Worm (Caenorhabditis elegans) whole organism, young adult: ENCODE results near the gene T19H12.2.
"Not testable (repeated sequence)": the region's sequence is repeated elsewhere in the genome, so short reads cannot be mapped to it uniquely, and the experiment has no call there.

Experiments
- B0019.2 ChIP-seq: fragments of 200-800 bp; sonication (Bioruptor generic); conservative IDR thresholded peaks from 2 replicates; pipeline ENCODE4 v1.3.6; 2022; ENCODE audit warnings: missing genetic modification reagents, missing genetic modification characterization, missing compliant biosample characterization
- C06A6.2 ChIP-seq: fragments of 200-800 bp; sonication (Bioruptor generic); conservative IDR thresholded peaks from 2 replicates; pipeline ENCODE4 v1.3.6; 2022; ENCODE audit warnings: missing genetic modification characterization, missing compliant biosample characterization
- D2030.7 ChIP-seq: fragments of 200-800 bp; sonication (Bioruptor generic); IDR thresholded peaks from 2 replicates; pipeline ENCODE4 v1.3.6; 2022; ENCODE audit warnings: missing genetic modification reagents, missing genetic modification characterization, missing compliant biosample characterization
- F23B12.7 ChIP-seq: sonication (generic microtip); optimal IDR thresholded peaks from 2 replicates; lab custom pipeline; 2017; ENCODE audit warnings: missing genetic modification characterization, mild to moderate bottlenecking, missing compliant biosample characterization, antibody characterized with exemption, moderate library complexity; ENCODE audit not compliant: insufficient read depth
- F33H1.4 ChIP-seq: fragments of 200-800 bp; sonication (Bioruptor generic); IDR thresholded peaks from 2 replicates; pipeline ENCODE4 v1.3.6; 2022; ENCODE audit warnings: missing genetic modification reagents, missing genetic modification characterization, missing compliant biosample characterization
- F57A8.1 ChIP-seq: fragments of 200-800 bp; sonication (Bioruptor generic); optimal IDR thresholded peaks from 2 replicates; lab custom pipeline; 2018; ENCODE audit warnings: mild to moderate bottlenecking, missing genetic modification characterization, moderate library complexity, missing compliant biosample characterization
- K11D2.4 ChIP-seq: fragments of 200-800 bp; sonication (Bioruptor generic); IDR thresholded peaks from 2 replicates; pipeline ENCODE4 v1.3.6; 2022; ENCODE audit warnings: missing genetic modification reagents, missing genetic modification characterization, missing compliant biosample characterization
- Y67H2A.10 ChIP-seq: fragments of 200-800 bp; sonication (Bioruptor generic); conservative IDR thresholded peaks from 2 replicates; pipeline ENCODE4 v1.3.6; 2022; ENCODE audit warnings: missing genetic modification reagents, missing genetic modification characterization, missing compliant biosample characterization
- akir-1 ChIP-seq: fragments of 200-800 bp; sonication (Bioruptor generic); optimal IDR thresholded peaks from 2 replicates; lab custom pipeline; 2018; ENCODE audit warnings: mild to moderate bottlenecking, missing genetic modification characterization, moderate library complexity, missing compliant biosample characterization
- ama-1 ChIP-seq, 3 experiments: fragments of 150-350 bp in 1 of 3; sonication (generic microtip) in 2 of 3; optimal IDR thresholded peaks; 2 replicates each; lab custom pipeline; 2014 to 2018; ENCODE audit warnings: missing biosample characterization in 2 of 3, missing genetic modification characterization in 2 of 3, missing genetic modification reagents in 2 of 3
- aptf-2 ChIP-seq: fragments of 200-800 bp; sonication (Bioruptor generic); conservative IDR thresholded peaks from 2 replicates; pipeline ENCODE4 v1.3.6; 2022; ENCODE audit warnings: missing genetic modification reagents, missing genetic modification characterization, missing compliant biosample characterization
- atf-7 ChIP-seq: sonication (generic microtip); optimal IDR thresholded peaks from 2 replicates; lab custom pipeline; 2017; ENCODE audit warnings: mild to moderate bottlenecking, missing genetic modification characterization, missing compliant biosample characterization
- athp-1 ChIP-seq: sonication (generic microtip); optimal IDR thresholded peaks from 2 replicates; lab custom pipeline; 2017; ENCODE audit warnings: mild to moderate bottlenecking, missing genetic modification characterization, missing compliant biosample characterization
- bed-1 ChIP-seq: fragments of 200-800 bp; sonication (Bioruptor generic); IDR thresholded peaks from 2 replicates; pipeline ENCODE4 v1.3.6; 2022; ENCODE audit warnings: missing genetic modification reagents, missing genetic modification characterization, missing compliant biosample characterization
- bed-2 ChIP-seq: fragments of 200-800 bp; sonication (Bioruptor generic); IDR thresholded peaks from 2 replicates; pipeline ENCODE4 v1.3.6; 2022; ENCODE audit warnings: missing genetic modification reagents, missing genetic modification characterization, missing compliant biosample characterization
- ccch-3 ChIP-seq: fragments of 200-800 bp; sonication (Bioruptor generic); optimal IDR thresholded peaks from 2 replicates; lab custom pipeline; 2018; ENCODE audit warnings: mild to moderate bottlenecking, missing genetic modification characterization, missing compliant biosample characterization
- ceh-100 ChIP-seq: fragments of 200-800 bp; sonication (Bioruptor generic); IDR thresholded peaks from 2 replicates; pipeline ENCODE4 v1.3.6; 2022; ENCODE audit warnings: missing genetic modification reagents, missing genetic modification characterization, missing compliant biosample characterization
- ceh-40 ChIP-seq: fragments of 200-800 bp; sonication (Bioruptor generic); IDR thresholded peaks from 2 replicates; pipeline ENCODE4 v1.3.6; 2022; ENCODE audit warnings: missing genetic modification characterization, missing compliant biosample characterization
- hlh-12 ChIP-seq: sonication (generic microtip); optimal IDR thresholded peaks from 2 replicates; lab custom pipeline; 2016; ENCODE audit warnings: missing genetic modification characterization, missing compliant biosample characterization
- hmg-1.2 ChIP-seq: fragments of 200-800 bp; sonication (Bioruptor generic); IDR thresholded peaks from 2 replicates; pipeline ENCODE4 v1.3.6; 2022; ENCODE audit warnings: missing genetic modification reagents, missing genetic modification characterization, missing compliant biosample characterization
- hrde-1 ChIP-seq: sonication (generic microtip); optimal IDR thresholded peaks from 2 replicates; lab custom pipeline; 2016; ENCODE audit warnings: missing genetic modification characterization, mild to moderate bottlenecking, missing compliant biosample characterization, moderate library complexity, missing genotype, missing genetic modification reagents, borderline replicate concordance
- lag-1 ChIP-seq: fragments of 200-800 bp; sonication (Bioruptor generic); IDR thresholded peaks from 2 replicates; pipeline ENCODE4 v1.3.6; 2022; ENCODE audit warnings: missing genetic modification reagents, missing genetic modification characterization, missing compliant biosample characterization
- lin-40 ChIP-seq: sonication (generic microtip); optimal IDR thresholded peaks from 2 replicates; lab custom pipeline; 2016; ENCODE audit warnings: missing genetic modification characterization, mild to moderate bottlenecking, missing compliant biosample characterization, missing genotype, missing genetic modification reagents
- madf-6 ChIP-seq: fragments of 200-800 bp; sonication (Bioruptor generic); IDR thresholded peaks from 2 replicates; pipeline ENCODE4 v1.3.6; 2022; ENCODE audit warnings: missing genetic modification reagents, missing genetic modification characterization, missing compliant biosample characterization
- nfya-1 ChIP-seq: sonication (generic microtip); optimal IDR thresholded peaks from 2 replicates; lab custom pipeline; 2017; ENCODE audit warnings: antibody characterized with exemption, missing compliant biosample characterization, missing genetic modification characterization, borderline replicate concordance; ENCODE audit not compliant: insufficient read depth
- nhr-179 ChIP-seq: sonication (generic microtip); optimal IDR thresholded peaks from 2 replicates; lab custom pipeline; 2016; ENCODE audit warnings: mild to moderate bottlenecking, missing genetic modification characterization, missing compliant biosample characterization
- nhr-27 ChIP-seq: fragments of 200-800 bp; sonication (Bioruptor generic); optimal IDR thresholded peaks from 2 replicates; lab custom pipeline; 2018; ENCODE audit warnings: mild to moderate bottlenecking, missing genetic modification characterization, moderate library complexity, missing compliant biosample characterization
- repo-1 ChIP-seq: sonication (generic microtip); optimal IDR thresholded peaks from 2 replicates; lab custom pipeline; 2017; ENCODE audit warnings: mild to moderate bottlenecking, missing genetic modification characterization, missing compliant biosample characterization
- snpc-4 ChIP-seq, 5 experiments: fragments of 150-350 bp in 1 of 5; sonication (generic microtip) in 4 of 5; optimal IDR thresholded peaks; 2 replicates each; lab custom pipeline; 2014 to 2018; ENCODE audit warnings: missing genetic modification characterization in 5 of 5, missing biosample characterization in 3 of 5, antibody characterized with exemption in 2 of 5, mild to moderate bottlenecking in 2 of 5, missing compliant biosample characterization in 2 of 5, missing genotype in 2 of 5, moderate library complexity in 2 of 5, missing genetic modification reagents in 1 of 5
- tbp1 ChIP-seq: fragments of 200-800 bp; sonication (Bioruptor generic); optimal IDR thresholded peaks from 2 replicates; lab custom pipeline; 2018; ENCODE audit warnings: mild to moderate bottlenecking, missing genetic modification characterization, missing compliant biosample characterization
- ztf-22 ChIP-seq: fragments of 200-800 bp; sonication (Bioruptor generic); optimal IDR thresholded peaks from 2 replicates; lab custom pipeline; 2018; ENCODE audit warnings: mild to moderate bottlenecking, missing genetic modification characterization, moderate library complexity, missing compliant biosample characterization

Gene T19H12.2

DNA sequence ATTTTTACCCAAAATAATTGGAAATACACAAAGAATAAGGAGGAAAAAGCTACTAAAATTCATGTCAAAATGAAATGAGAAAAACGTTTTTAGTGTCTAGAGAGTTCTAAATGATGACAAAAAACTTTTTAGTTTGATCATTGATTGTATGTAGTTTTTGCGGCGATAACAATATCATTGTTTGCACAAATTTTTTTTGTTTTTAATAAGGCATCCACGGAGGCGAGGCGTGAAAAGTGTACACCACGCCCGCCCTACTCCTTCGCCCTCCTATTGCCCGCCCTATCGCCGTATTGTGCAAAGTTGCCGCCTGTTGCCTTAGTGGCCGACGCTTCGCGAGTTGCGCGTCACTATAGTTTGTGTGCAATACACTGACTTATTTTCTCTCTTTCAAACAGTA lies 9.8 kb downstream of the T19H12.2 start, which contains the start of gene ugt-10:
Gene ugt-10 (minus strand): TSS at position 101 of the 400 bp plus-strand sequence.
- peak; percentile 62 for TF ChIP-seq hmg-1.2 (GFP tag; lab: Robert Waterston, UW)
- TF ChIP-seq snpc-4 (GFP tag; optimal IDR thresholded peaks at IDR 0.05; lab: Kevin White, UChicago): not testable (repeated sequence)
- peak in 1 of 4 experiments; percentile 41 for TF ChIP-seq snpc-4 (tag; optimal IDR thresholded peaks at IDR 0.05; lab: Kevin White, UChicago)

DNA sequence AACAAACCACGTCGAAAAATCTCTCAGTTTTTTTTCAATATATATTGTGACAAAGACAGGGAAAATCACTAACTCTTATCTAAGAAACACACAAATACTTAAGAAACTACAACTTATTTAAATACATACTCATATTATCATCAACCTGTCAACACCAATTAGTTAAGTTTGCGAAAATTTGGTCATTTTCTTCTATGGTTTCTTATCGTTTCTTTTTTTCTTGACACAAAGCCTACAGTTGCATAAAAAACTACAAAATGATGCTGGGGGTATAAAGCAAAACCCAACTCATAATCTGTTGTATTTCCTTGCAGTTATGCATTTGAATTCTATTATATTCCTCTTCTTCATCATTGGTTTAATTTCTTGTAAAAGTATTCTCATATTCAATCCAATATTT lies 10.8 kb downstream of the T19H12.2 start, which contains the start of gene ugt-67:
Gene ugt-67 (plus strand): TSS at position 301 of the 400 bp plus-strand sequence.
- TF ChIP-seq bed-2 (GFP tag; lab: Robert Waterston, UW): no peak
- no peak for TF ChIP-seq hrde-1

DNA sequence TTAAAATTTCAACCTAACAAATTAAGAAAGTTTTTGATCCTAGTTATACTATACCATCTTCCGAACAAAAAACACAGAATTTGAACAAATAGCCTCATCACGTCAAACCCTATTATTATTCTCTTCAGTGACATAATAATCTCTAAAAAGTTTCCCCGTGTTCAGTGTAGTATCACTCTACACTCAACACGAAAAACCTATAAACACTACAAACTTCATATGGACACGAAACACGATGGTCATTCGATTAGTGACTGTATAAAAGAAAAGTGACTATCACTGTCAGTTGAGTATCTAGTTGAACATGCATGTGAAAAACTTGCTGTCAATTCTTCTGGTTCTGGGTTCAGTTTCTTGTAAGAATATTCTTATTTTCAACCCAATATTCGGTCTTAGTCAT lies 13.5 kb downstream of the T19H12.2 start, which contains the start of gene ugt-8:
Gene ugt-8 (plus strand): TSS at position 235 of the 400 bp plus-strand sequence.
- TF ChIP-seq ccch-3 (no peak), C06A6.2 (no peak), B0019.2 (GFP tag; lab: Robert Waterston, UW) (no peak), nhr-27 (tag; lab: Kevin White, UChicago) (no peak), bed-1 (GFP tag; lab: Robert Waterston, UW) (no peak), hmg-1.2 (GFP tag; lab: Robert Waterston, UW) (no peak), ama-1 (optimal IDR thresholded peaks at IDR 0.05; lab: Kevin White, UChicago) (no peak), ama-1 (GFP tag; optimal IDR thresholded peaks at IDR 0.05; lab: Kevin White, UChicago) (no peak), nhr-179 (tag; lab: Kevin White, UChicago) (no peak), repo-1 (no peak), tbp1 (GFP tag; lab: Kevin White, UChicago) (no peak), D2030.7 (GFP tag; lab: Robert Waterston, UW) (no peak), lag-1 (GFP tag; lab: Robert Waterston, UW) (no peak)

DNA sequence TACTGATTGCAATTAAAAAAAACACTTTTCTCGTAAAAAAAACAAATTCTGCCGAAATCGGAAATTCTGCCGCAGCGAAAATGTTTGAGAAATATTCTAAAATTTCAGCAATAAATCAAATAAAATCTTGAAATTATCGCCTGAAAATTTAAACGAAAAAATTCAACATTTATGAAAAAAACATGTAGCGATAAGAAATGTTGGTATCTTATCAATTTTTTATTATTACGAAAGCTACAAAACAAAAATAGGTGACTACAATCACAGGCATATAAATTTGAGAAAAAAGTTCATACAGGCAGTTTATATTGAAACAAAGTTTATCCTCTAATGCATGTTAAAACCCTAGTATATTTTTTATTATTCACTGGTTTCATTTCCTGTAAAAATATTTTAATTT lies 15.7 kb downstream of the T19H12.2 start, which contains the start of gene ugt-14:
Gene ugt-14 (plus strand): TSS at position 301 of the 400 bp plus-strand sequence.
- TF ChIP-seq madf-6 (GFP tag; lab: Robert Waterston, UW) (no peak), F33H1.4 (GFP tag; lab: Robert Waterston, UW) (no peak), hlh-12 (tag; lab: Kevin White, UChicago) (no peak), akir-1 (GFP tag; lab: Kevin White, UChicago) (no peak), Y67H2A.10 (GFP tag; lab: Robert Waterston, UW) (no peak), nhr-27 (tag; lab: Kevin White, UChicago) (no peak), F23B12.7 (no peak), F57A8.1 (GFP tag; lab: Kevin White, UChicago) (no peak), ceh-100 (no peak), athp-1 (no peak), tbp1 (GFP tag; lab: Kevin White, UChicago) (no peak), ztf-22 (GFP tag; lab: Kevin White, UChicago) (no peak)

DNA sequence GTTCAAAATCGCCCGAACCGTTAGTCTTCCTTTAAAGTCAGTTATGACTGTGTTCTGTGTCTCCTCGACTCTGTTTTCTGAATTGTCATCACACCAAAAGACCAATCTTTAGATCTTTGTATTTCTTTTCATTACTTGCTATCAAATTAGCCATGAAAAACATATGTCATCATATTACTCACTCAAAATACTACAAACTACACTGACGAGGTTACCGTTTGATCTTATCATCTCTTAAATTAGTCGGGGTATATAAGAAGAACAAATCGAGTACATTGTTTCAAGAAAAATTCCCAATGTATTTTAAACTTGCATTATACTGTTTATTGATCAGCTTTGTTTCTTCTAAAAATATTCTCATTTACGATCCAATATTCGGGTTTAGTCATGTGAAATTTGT lies 18.4 kb downstream of the T19H12.2 start, which contains the start of gene ugt-13:
Gene ugt-13 (plus strand): TSS at position 294 of the 400 bp plus-strand sequence.
- TF ChIP-seq lin-40 (tag; lab: Kevin White, UChicago) (peak; percentile 7), ceh-40 (GFP tag; lab: Robert Waterston, UW) (no peak)

DNA sequence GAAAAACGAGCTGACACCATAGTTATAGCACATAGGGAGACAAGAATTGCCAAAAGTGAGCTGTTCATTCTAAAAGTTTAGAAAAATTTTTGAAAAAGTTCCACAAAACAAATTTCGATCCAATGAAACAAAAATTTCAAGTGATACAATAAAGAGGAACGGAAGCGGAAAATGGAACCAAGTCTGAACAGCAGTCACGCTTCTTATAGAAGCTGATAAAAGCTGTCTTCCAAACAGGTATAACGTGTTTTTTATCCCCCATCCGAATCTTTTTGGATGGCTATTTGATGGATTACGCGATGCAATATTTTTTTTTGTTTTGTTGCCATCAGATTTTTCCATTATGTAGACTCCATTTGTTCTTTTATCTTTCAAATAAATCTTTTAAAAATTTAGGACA lies 22.1 kb downstream of the T19H12.2 start, which contains the start of gene H23N18.5:
Gene H23N18.5 (minus strand): TSS at position 69 of the 400 bp plus-strand sequence.
- TF ChIP-seq nhr-27 (tag; lab: Kevin White, UChicago): no peak
- TF ChIP-seq K11D2.4 (GFP tag; lab: Robert Waterston, UW): no peak
- no peak for TF ChIP-seq atf-7 (tag; lab: Kevin White, UChicago)
- TF ChIP-seq nfya-1: no peak
- TF ChIP-seq aptf-2 (GFP tag; lab: Robert Waterston, UW): no peak
